Worm (Caenorhabditis elegans): ENCODE data around the gene Y54G2A.76.

DNA sequence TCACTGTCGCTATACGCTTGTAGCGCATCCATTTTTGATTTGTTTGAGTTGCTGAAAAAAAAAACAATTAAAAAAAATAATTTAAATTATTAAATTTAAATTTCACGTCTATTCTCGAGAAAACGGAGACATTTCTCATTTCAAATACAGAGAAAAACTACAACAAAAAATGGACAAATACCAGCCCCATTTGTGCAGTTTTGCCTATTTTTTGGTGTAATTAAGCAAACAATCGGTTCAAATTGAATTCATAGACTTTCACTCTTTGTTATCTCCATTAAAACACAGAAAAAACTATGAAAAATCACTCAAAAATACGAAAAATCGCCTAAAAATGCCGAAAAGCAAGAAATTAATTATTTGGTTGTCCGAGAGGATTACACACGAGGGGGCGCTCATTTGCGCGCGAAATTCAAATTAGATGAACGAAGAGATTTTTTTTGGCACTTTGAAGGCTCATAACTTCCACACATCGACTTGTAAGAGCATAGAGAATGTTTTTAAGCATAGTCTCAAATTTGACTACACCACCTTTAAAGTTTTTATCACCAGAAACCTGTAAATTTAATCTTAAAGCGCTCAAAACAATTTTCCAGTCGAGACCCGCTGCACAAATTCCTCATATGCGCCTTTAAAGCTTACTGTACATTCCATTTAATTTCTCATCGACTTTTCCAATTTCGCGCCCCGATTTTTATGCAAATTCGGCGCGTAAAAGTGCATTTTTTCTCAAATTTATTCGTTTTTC lies 26.2 kb upstream of the Y54G2A.76 start, which contains the start of gene Y54G2A.12:
- TF ChIP-seq snpc-4 (tag; optimal IDR thresholded peaks at IDR 0.05) (no peak), mep-1 (tag; optimal IDR thresholded peaks at IDR 0.05) (no peak), nhr-28 (tag; optimal IDR thresholded peaks at IDR 0.05) (no peak), unc-62 (GFP tag; optimal IDR thresholded peaks at IDR 0.05) (no peak), ztf-11 (tag; optimal IDR thresholded peaks at IDR 0.05) (no peak), unc-39 (tag; optimal IDR thresholded peaks at IDR 0.05) (no peak), ham-2 (GFP tag; optimal IDR thresholded peaks at IDR 0.05) (no peak), lsy-2 (tag; optimal IDR thresholded peaks at IDR 0.05) (no peak), mab-5 (tag; optimal IDR thresholded peaks at IDR 0.05) (no peak), nhr-237 (tag; optimal IDR thresholded peaks at IDR 0.05) (no peak), pha-4 (tag; optimal IDR thresholded peaks at IDR 0.05) (no peak), lin-13 (tag; optimal IDR thresholded peaks at IDR 0.05) (no peak)
